Fruit fly (Drosophila melanogaster) whole organism, embryonic: ENCODE data around the gene CecA1.

ENCODE experiments used
- CG10274 ChIP-seq: fragments of 200-800 bp; sonication (Bioruptor generic); optimal IDR thresholded peaks from 3 replicates; lab custom pipeline; 2017; ENCODE audit warnings: missing biosample characterization, mild to moderate bottlenecking, missing genetic modification characterization
- CG10543 ChIP-seq: fragments of 200-800 bp; sonication (Bioruptor generic); optimal IDR thresholded peaks from 3 replicates; lab custom pipeline; 2017; ENCODE audit warnings: missing biosample characterization, mild to moderate bottlenecking, missing genetic modification characterization, moderate library complexity
- CG11093 ChIP-seq: fragments of 200-800 bp; sonication (Bioruptor generic); IDR thresholded peaks from 3 replicates; pipeline ENCODE4 v1.3.6; 2022; ENCODE audit warnings: missing biosample characterization, missing genetic modification characterization
- CG12219 ChIP-seq: fragments of 200-800 bp; sonication (Bioruptor generic); optimal IDR thresholded peaks from 3 replicates; lab custom pipeline; 2018; ENCODE audit warnings: missing biosample characterization, mild to moderate bottlenecking, missing genetic modification characterization
- CG12769 ChIP-seq: fragments of 200-800 bp; sonication (Bioruptor generic); optimal IDR thresholded peaks from 2 replicates; lab custom pipeline; 2019; ENCODE audit warnings: missing biosample characterization, mild to moderate bottlenecking, missing genetic modification characterization, moderate library complexity
- CG14014 ChIP-seq: fragments of 200-800 bp; sonication (Bioruptor generic); IDR thresholded peaks from 2 replicates; pipeline ENCODE4 v1.3.6; 2022; ENCODE audit warnings: missing biosample characterization, missing genetic modification characterization
- CG15479 ChIP-seq: fragments of 200-800 bp; sonication (Bioruptor generic); optimal IDR thresholded peaks from 3 replicates; lab custom pipeline; 2019; ENCODE audit warnings: missing biosample characterization, mild to moderate bottlenecking, missing genetic modification characterization, moderate library complexity
- CG17186 ChIP-seq: fragments of 200-800 bp; sonication (Bioruptor generic); optimal IDR thresholded peaks from 3 replicates; lab custom pipeline; 2017; ENCODE audit warnings: missing biosample characterization, missing genetic modification reagents, missing genetic modification characterization
- CG17385 ChIP-seq: fragments of 200-800 bp; sonication (Bioruptor generic); optimal IDR thresholded peaks from 3 replicates; lab custom pipeline; 2018; ENCODE audit warnings: missing biosample characterization, mild to moderate bottlenecking, missing genetic modification characterization
- CG2202 ChIP-seq: fragments of 200-800 bp; sonication (Bioruptor generic); optimal IDR thresholded peaks from 2 replicates; lab custom pipeline; 2018; ENCODE audit warnings: missing biosample characterization, mild to moderate bottlenecking, missing genetic modification characterization
- CG30403 ChIP-seq: fragments of 200-800 bp; sonication (Bioruptor generic); optimal IDR thresholded peaks from 3 replicates; lab custom pipeline; 2016; ENCODE audit warnings: missing biosample characterization, missing genetic modification characterization
- CG31388 ChIP-seq: fragments of 200-800 bp; sonication (Bioruptor generic); optimal IDR thresholded peaks from 2 replicates; lab custom pipeline; 2016; ENCODE audit warnings: missing biosample characterization, missing genetic modification characterization
- CG34224 ChIP-seq: fragments of 200-800 bp; sonication (Bioruptor generic); IDR thresholded peaks from 3 replicates; pipeline ENCODE4 v1.3.6; 2022; ENCODE audit warnings: missing biosample characterization, missing genetic modification characterization; ENCODE audit not compliant: partially characterized antibody
- CG3847 ChIP-seq: fragments of 200-800 bp; sonication (Bioruptor generic); IDR thresholded peaks from 2 replicates; pipeline ENCODE4 v1.3.6; 2022; ENCODE audit warnings: missing biosample characterization, missing genetic modification characterization
- CG4730 ChIP-seq: fragments of 200-800 bp; sonication (Bioruptor generic); IDR thresholded peaks from 2 replicates; pipeline ENCODE4 v1.3.6; 2022; ENCODE audit warnings: missing biosample characterization, missing genetic modification characterization
- CG9932 ChIP-seq: fragments of 200-800 bp; sonication (Bioruptor generic); IDR thresholded peaks from 2 replicates; pipeline ENCODE4 v1.3.6; 2022; ENCODE audit warnings: missing biosample characterization, missing genetic modification characterization
- CoRest ChIP-seq: fragments of 200-800 bp; sonication (Bioruptor generic); optimal IDR thresholded peaks from 3 replicates; lab custom pipeline; 2018; ENCODE audit warnings: missing biosample characterization, mild to moderate bottlenecking, missing genetic modification characterization, moderate library complexity
- D19A ChIP-seq: fragments of 200-800 bp; optimal IDR thresholded peaks from 3 replicates; lab custom pipeline; 2019; ENCODE audit warnings: missing biosample characterization, mild to moderate bottlenecking, missing genetic modification characterization, moderate library complexity
- Dip3 ChIP-seq: fragments of 200-800 bp; sonication (Bioruptor generic); optimal IDR thresholded peaks from 3 replicates; lab custom pipeline; 2016; ENCODE audit warnings: missing biosample characterization, missing genetic modification characterization
- E2f2 ChIP-seq: fragments of 200-800 bp; sonication (Bioruptor generic); IDR thresholded peaks from 2 replicates; pipeline ENCODE4 v1.3.6; 2022; ENCODE audit warnings: missing biosample characterization, missing genetic modification characterization
- GATAe ChIP-seq: fragments of 200-800 bp; sonication (Bioruptor generic); conservative IDR thresholded peaks from 2 replicates; pipeline ENCODE4 v1.3.6; 2022; ENCODE audit warnings: missing biosample characterization, missing genetic modification characterization
- Hsf ChIP-seq: fragments of 200-800 bp; sonication (Bioruptor generic); optimal IDR thresholded peaks from 3 replicates; lab custom pipeline; 2016; ENCODE audit warnings: missing biosample characterization, missing genetic modification characterization
- Lpt ChIP-seq: fragments of >200 bp; optimal IDR thresholded peaks from 2 replicates; lab custom pipeline; 2018; ENCODE audit warnings: missing biosample characterization, missing genetic modification characterization
- MESR4 ChIP-seq: fragments of 200-800 bp; sonication (Bioruptor generic); optimal IDR thresholded peaks from 2 replicates; lab custom pipeline; 2018; ENCODE audit warnings: missing biosample characterization, mild to moderate bottlenecking, missing genetic modification characterization, moderate library complexity
- Med ChIP-seq: fragments of 200-800 bp; sonication (Bioruptor generic); peaks from one replicate; lab custom pipeline; 2016; ENCODE audit warnings: missing biosample characterization, missing genetic modification characterization, mild to moderate bottlenecking, inconsistent platforms, moderate library complexity
- Opbp ChIP-seq: fragments of 200-800 bp; sonication (Bioruptor generic); IDR thresholded peaks from 3 replicates; pipeline ENCODE4 v1.3.6; 2022; ENCODE audit warnings: missing biosample characterization, missing genetic modification characterization; ENCODE audit not compliant: partially characterized antibody
- Side ChIP-seq: fragments of 200-800 bp; sonication (Bioruptor generic); optimal IDR thresholded peaks from 2 replicates; lab custom pipeline; 2016; ENCODE audit warnings: missing biosample characterization, missing genetic modification characterization
- Sox102F ChIP-seq: fragments of 200-800 bp; sonication (Bioruptor generic); optimal IDR thresholded peaks from 2 replicates; lab custom pipeline; 2018; ENCODE audit warnings: missing biosample characterization, mild to moderate bottlenecking, missing genetic modification characterization, moderate library complexity
- caup ChIP-seq: fragments of 200-800 bp; sonication (Bioruptor generic); optimal IDR thresholded peaks from 3 replicates; lab custom pipeline; 2017; ENCODE audit warnings: missing biosample characterization, mild to moderate bottlenecking, missing genetic modification characterization, moderate library complexity; ENCODE audit not compliant: severe bottlenecking
- crc ChIP-seq: fragments of 200-800 bp; sonication (Bioruptor generic); optimal IDR thresholded peaks from 2 replicates; lab custom pipeline; 2016; ENCODE audit warnings: missing biosample characterization, missing genetic modification characterization
- crp ChIP-seq, 2 experiments: fragments of 200-800 bp; sonication (Bioruptor generic); optimal IDR thresholded peaks; 2 replicates in 1 of 2; 3 replicates in 1 of 2; lab custom pipeline; 2017; ENCODE audit warnings: missing biosample characterization in 2 of 2, missing genetic modification characterization in 2 of 2, mild to moderate bottlenecking in 1 of 2, moderate library complexity in 1 of 2
- dati ChIP-seq: fragments of 200-800 bp; sonication (Bioruptor generic); IDR thresholded peaks from 2 replicates; pipeline ENCODE4 v1.3.6; 2022; ENCODE audit warnings: missing biosample characterization, missing genetic modification characterization
- ems ChIP-seq: fragments of 200-800 bp; sonication (Bioruptor generic); optimal IDR thresholded peaks from 3 replicates; lab custom pipeline; 2016; ENCODE audit warnings: missing biosample characterization, missing genetic modification characterization
- grn ChIP-seq: fragments of 200-800 bp; sonication (Bioruptor generic); optimal IDR thresholded peaks from 3 replicates; lab custom pipeline; 2017; ENCODE audit warnings: missing biosample characterization, missing genetic modification characterization
- gsb ChIP-seq: fragments of 200-800 bp; sonication (Bioruptor generic); IDR thresholded peaks from 2 replicates; pipeline ENCODE4 v1.3.6; 2022; ENCODE audit warnings: missing biosample characterization, missing genetic modification characterization
- jing ChIP-seq: fragments of 200-800 bp; sonication (Bioruptor generic); optimal IDR thresholded peaks from 2 replicates; lab custom pipeline; 2018; ENCODE audit warnings: missing biosample characterization, mild to moderate bottlenecking, missing genetic modification characterization
- lab ChIP-seq: fragments of 200-800 bp; sonication (Bioruptor generic); optimal IDR thresholded peaks from 3 replicates; lab custom pipeline; 2017; ENCODE audit warnings: missing biosample characterization, missing genetic modification characterization, mild to moderate bottlenecking, moderate library complexity, missing genetic modification reagents
- pfk ChIP-seq: fragments of 200-800 bp; sonication (Bioruptor generic); optimal IDR thresholded peaks from 2 replicates; lab custom pipeline; 2018; ENCODE audit warnings: missing biosample characterization, mild to moderate bottlenecking, missing genetic modification characterization, moderate library complexity
- phol ChIP-seq: fragments of 200-800 bp; sonication (Bioruptor generic); optimal IDR thresholded peaks from 3 replicates; lab custom pipeline; 2018; ENCODE audit warnings: missing biosample characterization, mild to moderate bottlenecking, missing genetic modification characterization, moderate library complexity
- pnt ChIP-seq: fragments of 200-800 bp; sonication (Bioruptor generic); optimal IDR thresholded peaks from 3 replicates; lab custom pipeline; 2016; ENCODE audit warnings: missing biosample characterization, missing genetic modification characterization
- row ChIP-seq: fragments of 200-800 bp; sonication (Bioruptor generic); IDR thresholded peaks from 3 replicates; pipeline ENCODE4 v1.3.6; 2022; ENCODE audit warnings: missing biosample characterization, missing genetic modification characterization
- sc ChIP-seq, 3 experiments: fragments of >200 bp in 2 of 3; fragments of 200-800 bp in 1 of 3; sonication (Bioruptor generic) in 1 of 3; optimal IDR thresholded peaks; 2 replicates in 2 of 3; 3 replicates in 1 of 3; lab custom pipeline; 2017; ENCODE audit warnings: mild to moderate bottlenecking in 1 of 3, missing biosample characterization in 1 of 3, missing genetic modification characterization in 1 of 3, missing genetic modification reagents in 1 of 3
- sens-2 ChIP-seq: fragments of 200-800 bp; sonication (Bioruptor generic); IDR thresholded peaks from 2 replicates; pipeline ENCODE4 v1.3.6; 2022; ENCODE audit warnings: missing biosample characterization, missing genetic modification characterization
- shn ChIP-seq: fragments of 200-800 bp; sonication (Bioruptor generic); optimal IDR thresholded peaks from 3 replicates; lab custom pipeline; 2016; ENCODE audit warnings: missing biosample characterization, missing genetic modification characterization
- so ChIP-seq: fragments of 200-800 bp; sonication (Bioruptor generic); IDR thresholded peaks from 3 replicates; pipeline ENCODE4 v1.3.6; 2022; ENCODE audit warnings: missing biosample characterization, missing genetic modification characterization
- stc ChIP-seq: fragments of 200-800 bp; sonication (Bioruptor generic); IDR thresholded peaks from 2 replicates; pipeline ENCODE4 v1.3.6; 2022; ENCODE audit warnings: missing biosample characterization, missing genetic modification characterization
- tup ChIP-seq: fragments of 200-800 bp; sonication (Bioruptor generic); optimal IDR thresholded peaks from 2 replicates; lab custom pipeline; 2016; ENCODE audit warnings: missing biosample characterization, mild to moderate bottlenecking, missing genetic modification characterization, moderate library complexity

The CecA1 gene

dm6 chr3R:30203104-30203986, 7.3 kb upstream of the CecA1 start (continued):
- TF ChIP-seq row (GFP tag; lab: Robert Waterston, UW) (peak; percentile 99), CG14014 (peak; percentile 97), sens-2 (GFP tag; lab: Robert Waterston, UW) (peak; percentile 94), jing (GFP tag; lab: Kevin White, UChicago) (peak; percentile 93), phol (tag; lab: Kevin White, UChicago) (peak; percentile 96), CoRest (tag; lab: Kevin White, UChicago) (peak; percentile 95), crp (GFP tag; optimal IDR thresholded peaks at IDR 0.05; lab: Kevin White, UChicago) (peak in 1 of 2 experiments; percentile 46), Sox102F (GFP tag; lab: Kevin White, UChicago) (peak; percentile 94), CG17385 (GFP tag; lab: Kevin White, UChicago) (peak; percentile 84), CG11093 (GFP tag; lab: Robert Waterston, UW) (peak; percentile 90), tup (GFP tag; lab: Kevin White, UChicago) (peak; percentile 95), pfk (GFP tag; lab: Kevin White, UChicago) (no peak), CG10543 (GFP tag; lab: Kevin White, UChicago) (peak; percentile 92), ems (peak; percentile 98), E2f2 (GFP tag; lab: Robert Waterston, UW) (peak; percentile 67), CG9932 (GFP tag; lab: Robert Waterston, UW) (peak; percentile 97), MESR4 (GFP tag; lab: Kevin White, UChicago) (no peak), crc (GFP tag; lab: Kevin White, UChicago) (peak; percentile 95), so (peak; percentile 96), dati (peak; percentile 65; the same call in 1 of the 2 replicates), grn (GFP tag; lab: Kevin White, UChicago) (peak; percentile 78), Opbp (GFP tag; lab: Robert Waterston, UW) (no peak), CG34224 (GFP tag; lab: Robert Waterston, UW) (peak; percentile 32; the same call in 1 of the 3 replicates), CG12769 (tag; lab: Kevin White, UChicago) (peak; percentile 95), sc (optimal IDR thresholded peaks at IDR 0.05; lab: Kevin White, UChicago) (no peak), sc (GFP tag; optimal IDR thresholded peaks at IDR 0.05; lab: Kevin White, UChicago) (peak; percentile 88), Med (GFP tag; lab: Kevin White, UChicago) (peak; percentile 100), Lpt (GFP tag; lab: Kevin White, UChicago) (no peak), CG15479 (GFP tag; lab: Kevin White, UChicago) (no peak), CG12219 (GFP tag; lab: Kevin White, UChicago) (peak; percentile 88), lab (peak; percentile 98), Hsf (GFP tag; lab: Kevin White, UChicago) (peak; percentile 93), GATAe (GFP tag; lab: Robert Waterston, UW) (peak; percentile 77), Side (peak; percentile 99), Dip3 (peak; percentile 98), CG2202 (tag; lab: Kevin White, UChicago) (peak; percentile 81), CG31388 (GFP tag; lab: Kevin White, UChicago) (peak; percentile 91), caup (GFP tag; lab: Kevin White, UChicago) (peak; percentile 96), CG30403 (GFP tag; lab: Kevin White, UChicago) (peak; percentile 97), pnt (GFP tag; lab: Kevin White, UChicago) (peak; percentile 97), D19A (tag; lab: Kevin White, UChicago) (peak; percentile 99), stc (GFP tag; lab: Robert Waterston, UW) (peak; percentile 92), CG4730 (GFP tag; lab: Robert Waterston, UW) (peak; percentile 88), gsb (GFP tag; lab: Robert Waterston, UW) (peak; percentile 85), CG3847 (GFP tag; lab: Robert Waterston, UW) (peak; percentile 81), CG10274 (GFP tag; lab: Kevin White, UChicago) (peak; percentile 100), CG17186 (GFP tag; lab: Kevin White, UChicago) (peak; percentile 89), shn (GFP tag; lab: Kevin White, UChicago) (peak; percentile 97)
